Fruit fly (Drosophila melanogaster) whole organism, prepupa: Measurements from ENCODE around the gene AlkB.

Experiments
- CG11902 ChIP-seq: fragments of 200-800 bp; sonication (Bioruptor generic); optimal IDR thresholded peaks from 3 replicates; lab custom pipeline; 2016; ENCODE audit warnings: missing biosample characterization, missing genetic modification characterization
- CG15336 ChIP-seq: fragments of 200-800 bp; sonication (Bioruptor generic); IDR thresholded peaks from 2 replicates; pipeline ENCODE4 v1.3.6; 2022; ENCODE audit warnings: missing biosample characterization, missing genetic modification characterization
- CG16779 ChIP-seq: fragments of 200-800 bp; sonication (Bioruptor generic); optimal IDR thresholded peaks from 3 replicates; lab custom pipeline; 2017; ENCODE audit warnings: missing biosample characterization, mild to moderate bottlenecking, missing genetic modification characterization
- CG3032 ChIP-seq: fragments of 200-800 bp; optimal IDR thresholded peaks from 2 replicates; lab custom pipeline; 2019; ENCODE audit warnings: missing biosample characterization, mild to moderate bottlenecking, missing genetic modification characterization, moderate library complexity
- CG34406 ChIP-seq: fragments of 200-800 bp; sonication (Bioruptor generic); optimal IDR thresholded peaks from 3 replicates; lab custom pipeline; 2016; ENCODE audit warnings: missing biosample characterization, missing genetic modification characterization
- CG6163 ChIP-seq: fragments of 200-800 bp; sonication (Bioruptor generic); IDR thresholded peaks from 3 replicates; pipeline ENCODE4 v1.3.6; 2022; ENCODE audit warnings: missing biosample characterization, missing genetic modification characterization
- CG6854 ChIP-seq: fragments of 200-800 bp; sonication (Bioruptor generic); optimal IDR thresholded peaks from 2 replicates; lab custom pipeline; 2017; ENCODE audit warnings: missing biosample characterization, mild to moderate bottlenecking, missing genetic modification characterization
- CG9139 ChIP-seq: fragments of 200-800 bp; sonication (Bioruptor generic); optimal IDR thresholded peaks from 3 replicates; lab custom pipeline; 2017; ENCODE audit warnings: missing biosample characterization, mild to moderate bottlenecking, missing genetic modification characterization
- OdsH ChIP-seq: fragments of 200-800 bp; sonication (Bioruptor generic); optimal IDR thresholded peaks from 3 replicates; lab custom pipeline; 2016; ENCODE audit warnings: missing biosample characterization, missing genetic modification characterization
- Sox15 ChIP-seq: fragments of 200-800 bp; sonication (Bioruptor generic); optimal IDR thresholded peaks from 3 replicates; lab custom pipeline; 2016; ENCODE audit warnings: missing biosample characterization, missing genetic modification characterization
- esn ChIP-seq: fragments of 200-800 bp; sonication (Bioruptor generic); optimal IDR thresholded peaks from 2 replicates; lab custom pipeline; 2016; ENCODE audit warnings: missing biosample characterization, mild to moderate bottlenecking, missing genetic modification characterization, moderate library complexity
- fkh ChIP-seq: fragments of 200-800 bp; sonication (Bioruptor generic); optimal IDR thresholded peaks from 3 replicates; lab custom pipeline; 2017; ENCODE audit warnings: missing biosample characterization, mild to moderate bottlenecking, missing genetic modification characterization, moderate library complexity

DNA sequence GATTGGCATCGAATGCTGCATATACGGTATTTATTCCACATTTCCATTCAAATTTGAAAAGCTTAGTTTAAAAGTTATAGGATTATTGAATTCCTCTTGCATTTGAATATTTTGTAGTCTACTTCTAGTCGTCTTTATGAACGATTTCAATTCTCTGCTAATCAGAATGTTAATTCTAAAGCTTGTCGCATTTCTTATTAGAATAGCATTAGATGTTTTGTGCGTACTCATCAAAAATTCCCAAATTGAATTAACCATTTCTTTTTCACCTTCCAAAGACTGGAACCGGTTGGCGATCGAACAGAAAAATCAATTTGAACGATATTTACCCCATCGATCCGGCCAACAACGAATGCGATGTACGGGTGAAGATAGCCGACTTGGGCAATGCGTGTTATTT lies 19.3 kb downstream of the AlkB start:
- TF ChIP-seq CG6163 (GFP tag; lab: Robert Waterston, UW), result no peak
- TF ChIP-seq CG3032 (tag; lab: Kevin White, UChicago), result no peak
- no peak for TF ChIP-seq OdsH (GFP tag; lab: Kevin White, UChicago)
- no peak for TF ChIP-seq CG15336
- TF ChIP-seq CG34406 (GFP tag; lab: Kevin White, UChicago), result no peak
- TF ChIP-seq CG11902 (GFP tag; lab: Kevin White, UChicago), result no peak
- no peak for TF ChIP-seq CG16779
- TF ChIP-seq CG9139 (GFP tag; lab: Kevin White, UChicago), result no peak
- no peak for TF ChIP-seq CG6854
- TF ChIP-seq fkh (GFP tag; lab: Kevin White, UChicago), result no peak
- no peak for TF ChIP-seq esn (GFP tag; lab: Kevin White, UChicago)
- no peak for TF ChIP-seq Sox15 (GFP tag; lab: Kevin White, UChicago)
